Fruit fly (Drosophila melanogaster) S2 (cell line): ENCODE data around the gene CG31493.

Source experiments
- CG8478 ChIP-seq: fragments of >200 bp; optimal IDR thresholded peaks from 2 replicates; lab custom pipeline; 2018
- CTCF ChIP-seq, 2 experiments: fragments of >200 bp; optimal IDR thresholded peaks; 2 replicates each; lab custom pipeline; 2018

DNA sequence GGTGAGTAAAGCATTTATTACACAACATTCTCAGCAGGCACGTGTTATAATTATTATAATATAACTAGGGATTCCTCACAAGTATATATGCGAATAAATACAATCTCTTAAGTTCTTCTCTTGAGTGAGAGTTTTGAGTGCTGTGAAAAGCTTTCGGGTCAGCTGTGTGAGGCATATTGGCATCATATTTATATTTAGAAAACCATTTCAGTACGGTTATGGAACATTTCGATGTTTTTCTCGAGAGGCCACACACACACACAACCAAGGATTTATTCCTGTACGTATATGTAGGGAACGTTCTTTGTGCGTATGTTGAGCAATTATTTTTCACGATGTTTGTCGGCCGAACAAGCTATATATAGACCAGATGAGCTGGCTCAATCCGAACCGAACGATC lies 18.4 kb upstream of the CG31493 start:
- TF ChIP-seq CTCF (optimal IDR thresholded peaks at IDR 0.05; lab: Kevin White, UChicago) (no peak), CG8478 (no peak)
